Worm (Caenorhabditis elegans): ENCODE measurements around the gene oatr-1.

- TF ChIP-seq W03F9.2 (tag; optimal IDR thresholded peaks at IDR 0.05), result no peak
- TF ChIP-seq him-1 (tag; optimal IDR thresholded peaks at IDR 0.05), result no peak
Measured at ce11 chrIII:6419409-6419944, 23.5 kb upstream of the oatr-1 start, which contains the start of gene atgl-1.

Data from whole organism, L4/young adult.